Fruit fly (Drosophila melanogaster): ENCODE measurements around the gene CG15912.

Gene CG15912

DNA sequence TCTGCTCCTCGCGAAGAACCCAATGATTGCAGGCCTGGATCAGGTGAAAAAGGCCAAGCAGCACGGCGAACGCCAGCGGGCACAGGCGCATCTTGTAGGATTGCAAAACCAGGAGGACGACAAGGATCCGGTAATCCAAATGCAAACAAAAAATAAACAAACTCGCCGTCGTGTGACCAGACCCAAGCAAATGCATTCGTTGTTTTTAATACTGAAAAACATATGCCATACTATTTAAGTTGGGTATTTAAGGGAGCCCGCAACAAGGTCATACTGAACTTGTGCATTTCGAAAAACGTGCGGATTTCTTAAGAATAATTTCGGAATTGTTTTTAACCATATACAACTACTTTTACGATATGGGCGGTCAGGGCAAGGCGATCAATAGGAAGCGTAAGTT lies 2.8 kb downstream of the CG15912 start, which contains the start of the genes CG11436 and CG3527:
Gene CG11436, minus strand, starts transcription at position 162 of the 400 bp plus-strand sequence.
Gene CG3527, plus strand, starts transcription at position 257 of the 400 bp plus-strand sequence.
- TF ChIP-seq usp (GFP tag; optimal IDR thresholded peaks at IDR 0.05) (no peak), Dll (optimal IDR thresholded peaks at IDR 0.05) (no peak), EcR (GFP tag; optimal IDR thresholded peaks at IDR 0.05) (no peak), psq (optimal IDR thresholded peaks at IDR 0.05) (no peak), pan (optimal IDR thresholded peaks at IDR 0.05) (no peak), CG8478 (optimal IDR thresholded peaks at IDR 0.05) (no peak)

DNA sequence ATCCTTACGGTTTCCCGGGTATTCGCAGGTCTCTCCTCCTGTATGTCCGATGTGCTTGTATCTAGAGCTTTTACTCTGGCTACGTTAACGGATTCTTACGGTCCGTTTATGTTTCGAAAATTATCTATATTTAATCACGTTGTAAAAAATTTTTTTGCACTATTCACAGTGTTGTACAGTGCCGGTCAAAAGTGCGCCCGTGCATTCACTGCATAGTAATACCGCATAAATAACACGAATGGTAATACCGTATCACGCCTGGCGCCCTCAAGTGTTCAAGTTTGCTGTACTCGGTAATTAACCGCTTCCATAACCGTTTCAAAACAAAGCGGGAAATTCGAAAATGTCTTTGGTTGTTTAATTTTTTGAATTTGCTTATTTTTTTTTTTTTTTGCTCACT lies 5.1 kb downstream of the CG15912 start, which contains the start of gene CG11444:
Gene CG11444, minus strand, starts transcription at position 400 of the 400 bp plus-strand sequence.
- no peak for TF ChIP-seq usp (GFP tag; optimal IDR thresholded peaks at IDR 0.05)
- TF ChIP-seq CG8478 (optimal IDR thresholded peaks at IDR 0.05), result no peak
- TF ChIP-seq pan (optimal IDR thresholded peaks at IDR 0.05), result no peak
- no peak for TF ChIP-seq Dll (optimal IDR thresholded peaks at IDR 0.05)
- no peak for TF ChIP-seq psq (optimal IDR thresholded peaks at IDR 0.05)
- no peak for TF ChIP-seq EcR (GFP tag; optimal IDR thresholded peaks at IDR 0.05)

DNA sequence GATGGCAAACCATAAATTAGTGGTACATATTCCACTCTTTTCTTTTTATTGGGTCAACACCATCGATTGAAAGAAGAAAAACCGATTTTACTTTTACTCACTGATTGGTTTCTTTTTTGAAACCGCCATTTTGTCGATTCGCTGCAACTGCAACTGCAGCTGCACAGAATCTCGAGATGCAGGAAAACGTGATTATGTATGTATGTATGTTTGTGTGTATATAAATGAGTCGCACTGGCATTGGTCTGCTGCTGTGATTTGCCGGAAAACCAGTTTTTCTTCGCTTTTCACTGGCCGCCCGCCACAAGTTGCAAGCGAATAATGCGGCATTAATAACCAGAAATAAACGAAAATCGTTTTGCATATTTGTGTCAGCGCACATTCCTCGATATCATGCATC lies 5.8 kb downstream of the CG15912 start:
- TF ChIP-seq CG8478 (optimal IDR thresholded peaks at IDR 0.05) (no peak), EcR (GFP tag; optimal IDR thresholded peaks at IDR 0.05) (no peak), usp (GFP tag; optimal IDR thresholded peaks at IDR 0.05) (no peak), Dll (optimal IDR thresholded peaks at IDR 0.05) (no peak), pan (optimal IDR thresholded peaks at IDR 0.05) (no peak), psq (optimal IDR thresholded peaks at IDR 0.05) (no peak)

DNA sequence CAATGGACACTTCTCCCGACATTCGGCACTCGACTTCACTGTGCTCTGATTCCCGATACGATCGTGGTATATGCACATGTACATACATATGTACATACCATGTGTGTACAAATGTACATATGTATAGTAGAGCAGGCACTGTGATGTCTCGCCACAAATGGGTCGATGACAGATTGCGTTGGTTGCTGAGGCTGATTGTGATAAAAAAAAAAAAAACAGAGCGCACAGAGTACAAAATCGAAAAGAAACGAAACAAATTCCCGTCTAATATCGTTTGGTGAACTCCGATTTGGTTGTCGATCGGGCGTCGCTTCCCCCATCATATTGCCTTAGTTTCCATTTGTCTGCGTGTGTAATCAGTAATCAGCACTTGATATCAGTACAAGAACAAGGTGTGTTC lies 7.0 kb downstream of the CG15912 start:
- TF ChIP-seq pan (optimal IDR thresholded peaks at IDR 0.05) (no peak), usp (GFP tag; optimal IDR thresholded peaks at IDR 0.05) (no peak), EcR (GFP tag; optimal IDR thresholded peaks at IDR 0.05) (no peak), Dll (optimal IDR thresholded peaks at IDR 0.05) (no peak), psq (optimal IDR thresholded peaks at IDR 0.05) (no peak), CG8478 (optimal IDR thresholded peaks at IDR 0.05) (no peak)

DNA sequence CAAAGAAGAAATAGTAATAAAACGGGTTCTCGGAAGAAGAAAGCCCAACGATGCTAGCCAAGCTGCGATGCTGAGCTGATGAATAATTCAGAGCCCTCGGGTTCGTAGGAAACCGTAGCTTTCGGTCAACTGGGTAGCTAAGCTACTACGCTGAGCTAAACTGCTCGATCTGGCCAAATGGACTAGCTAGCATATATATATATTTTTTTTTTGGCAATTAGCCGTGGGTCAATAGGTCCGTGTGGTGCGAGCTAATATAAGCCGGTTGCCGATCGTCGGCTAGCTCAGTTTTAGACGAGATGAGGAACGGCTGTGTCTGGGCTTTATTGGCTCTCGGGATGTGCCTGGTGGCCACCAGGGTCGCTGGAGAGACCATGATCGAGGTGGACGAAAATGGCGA lies 8.9 kb downstream of the CG15912 start, which contains the start of gene CG3546:
Gene CG3546, plus strand, starts transcription at position 301 of the 400 bp plus-strand sequence.
- TF ChIP-seq usp (GFP tag; optimal IDR thresholded peaks at IDR 0.05) (no peak), EcR (GFP tag; optimal IDR thresholded peaks at IDR 0.05) (no peak), psq (optimal IDR thresholded peaks at IDR 0.05) (no peak), CG8478 (optimal IDR thresholded peaks at IDR 0.05) (no peak), pan (optimal IDR thresholded peaks at IDR 0.05) (no peak), Dll (optimal IDR thresholded peaks at IDR 0.05) (no peak)

DNA sequence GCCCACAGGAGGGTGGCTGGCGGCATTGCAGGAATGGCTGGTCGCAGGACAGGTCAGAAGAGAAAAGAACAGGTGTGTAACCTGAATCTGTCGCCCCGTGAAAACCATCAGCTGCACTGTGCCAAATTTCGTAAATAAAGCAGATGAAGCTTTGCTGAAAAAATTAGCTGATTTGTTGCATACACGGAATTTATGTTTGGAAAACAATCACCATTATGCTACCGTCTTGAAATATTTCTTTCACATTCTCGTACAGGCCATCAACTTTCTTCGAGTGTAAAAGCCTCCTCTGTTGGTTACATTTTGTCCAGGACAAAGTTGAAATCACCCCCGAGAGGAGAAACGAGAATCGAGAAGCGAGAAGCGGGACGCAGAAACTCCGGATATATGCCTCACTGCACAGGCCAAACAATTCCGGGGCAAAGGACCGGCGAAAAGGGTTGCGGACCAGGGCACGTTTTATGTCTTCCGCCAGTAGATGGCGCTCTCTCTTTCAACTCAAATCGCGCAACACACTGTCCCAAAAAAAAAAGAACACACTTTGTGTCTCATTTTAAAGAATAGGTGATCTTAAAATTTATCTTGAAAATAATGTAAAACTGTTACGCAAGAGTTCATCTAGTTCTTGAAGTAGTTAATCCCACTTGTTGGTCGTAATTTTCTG lies 11.4 kb downstream of the CG15912 start:
- no peak for TF ChIP-seq pan (optimal IDR thresholded peaks at IDR 0.05)
- TF ChIP-seq EcR (GFP tag; optimal IDR thresholded peaks at IDR 0.05), result no peak

DNA sequence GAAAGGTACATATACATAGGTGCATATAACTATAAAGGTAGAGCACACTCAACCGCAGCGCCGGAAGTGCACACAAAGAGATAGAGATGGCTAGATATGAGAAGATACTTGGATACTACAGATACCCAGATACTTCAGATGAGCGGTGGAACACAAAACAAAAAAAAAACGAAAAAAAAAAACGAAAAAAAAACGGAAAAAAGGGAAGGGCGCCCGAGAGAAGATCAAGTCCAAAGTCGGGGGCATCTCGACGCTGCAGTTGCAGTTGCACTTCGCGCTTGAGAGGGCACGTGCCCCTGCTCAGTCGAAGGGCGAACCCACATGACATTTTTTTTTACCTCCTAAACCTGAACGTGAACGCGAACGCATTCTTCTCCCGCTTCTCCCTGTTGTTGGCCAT lies 15.1 kb downstream of the CG15912 start:
- TF ChIP-seq Dll (optimal IDR thresholded peaks at IDR 0.05), result no peak
- no peak for TF ChIP-seq CG8478 (optimal IDR thresholded peaks at IDR 0.05)
- TF ChIP-seq usp (GFP tag; optimal IDR thresholded peaks at IDR 0.05), result no peak
- no peak for TF ChIP-seq EcR (GFP tag; optimal IDR thresholded peaks at IDR 0.05)
- TF ChIP-seq psq (optimal IDR thresholded peaks at IDR 0.05), result no peak
- no peak for TF ChIP-seq pan (optimal IDR thresholded peaks at IDR 0.05)

DNA sequence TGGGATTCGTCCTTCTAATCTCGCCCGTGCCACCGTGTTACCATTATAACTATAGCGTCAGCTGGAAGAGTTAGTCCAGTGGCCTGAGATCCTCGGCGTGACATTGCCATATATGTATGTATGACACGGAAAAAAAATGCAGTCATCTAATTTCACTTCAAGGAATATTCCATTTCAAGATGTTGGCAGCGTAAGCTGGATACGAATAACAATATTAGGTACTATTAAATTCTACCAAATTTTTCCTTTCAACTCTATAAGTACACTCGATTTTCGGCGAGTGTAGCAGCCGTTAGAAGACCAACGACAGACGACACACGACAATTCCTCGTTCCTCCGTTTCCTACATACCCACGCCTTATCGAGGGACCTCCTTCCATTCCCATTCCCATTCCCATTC lies 16.1 kb downstream of the CG15912 start:
- TF ChIP-seq Dll (optimal IDR thresholded peaks at IDR 0.05) (no peak), EcR (GFP tag; optimal IDR thresholded peaks at IDR 0.05) (no peak), usp (GFP tag; optimal IDR thresholded peaks at IDR 0.05) (no peak), pan (optimal IDR thresholded peaks at IDR 0.05) (no peak), CG8478 (optimal IDR thresholded peaks at IDR 0.05) (no peak), psq (optimal IDR thresholded peaks at IDR 0.05) (no peak)

DNA sequence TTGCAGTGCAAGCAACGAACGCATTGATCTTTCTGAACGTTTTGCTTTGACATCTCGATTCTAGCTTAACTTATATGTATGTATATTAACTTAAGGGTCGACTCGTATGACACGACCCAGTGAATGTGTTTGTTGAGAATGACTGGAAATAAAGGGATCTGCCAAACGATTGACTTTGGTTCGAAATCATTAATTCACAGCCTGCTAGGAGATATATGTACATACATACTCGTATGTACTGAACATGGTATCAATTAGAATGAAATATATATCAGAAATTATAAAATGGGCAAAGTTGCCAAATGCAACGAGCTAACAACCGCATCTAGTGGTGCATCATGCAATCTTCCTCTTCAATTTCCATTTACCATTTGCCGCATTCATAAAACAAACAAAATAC lies 23.0 kb downstream of the CG15912 start, which contains the start of gene CG12684:
Gene CG12684, minus strand, starts transcription at position 101 of the 400 bp plus-strand sequence.
- TF ChIP-seq usp (GFP tag; optimal IDR thresholded peaks at IDR 0.05), result no peak
- TF ChIP-seq Dll (optimal IDR thresholded peaks at IDR 0.05), result no peak
- no peak for TF ChIP-seq psq (optimal IDR thresholded peaks at IDR 0.05)
- no peak for TF ChIP-seq EcR (GFP tag; optimal IDR thresholded peaks at IDR 0.05)
- no peak for TF ChIP-seq CG8478 (optimal IDR thresholded peaks at IDR 0.05)
- TF ChIP-seq pan (optimal IDR thresholded peaks at IDR 0.05), result no peak

DNA sequence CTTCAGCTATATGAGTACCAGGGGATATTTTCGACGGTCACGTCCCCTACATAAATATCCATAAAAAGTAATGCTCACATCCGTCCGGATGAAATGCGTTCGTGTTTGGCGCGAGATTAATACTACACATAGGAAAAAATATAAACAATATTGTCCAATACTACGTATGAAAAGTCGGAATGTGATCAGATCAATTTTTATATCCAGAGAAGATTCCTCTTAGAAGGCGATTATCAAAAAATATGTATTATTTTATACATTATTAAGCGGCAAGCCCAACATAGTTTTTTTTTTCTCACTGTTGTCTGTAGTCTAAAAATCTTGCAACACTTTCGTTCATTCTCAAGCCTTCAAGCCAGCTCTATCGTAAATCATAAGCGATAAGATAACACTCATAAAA lies 25.1 kb downstream of the CG15912 start:
- no peak for TF ChIP-seq psq (optimal IDR thresholded peaks at IDR 0.05)
- TF ChIP-seq CG8478 (optimal IDR thresholded peaks at IDR 0.05), result no peak
- no peak for TF ChIP-seq pan (optimal IDR thresholded peaks at IDR 0.05)
- TF ChIP-seq EcR (GFP tag; optimal IDR thresholded peaks at IDR 0.05), result no peak
- TF ChIP-seq usp (GFP tag; optimal IDR thresholded peaks at IDR 0.05), result no peak
- TF ChIP-seq Dll (optimal IDR thresholded peaks at IDR 0.05), result no peak

DNA sequence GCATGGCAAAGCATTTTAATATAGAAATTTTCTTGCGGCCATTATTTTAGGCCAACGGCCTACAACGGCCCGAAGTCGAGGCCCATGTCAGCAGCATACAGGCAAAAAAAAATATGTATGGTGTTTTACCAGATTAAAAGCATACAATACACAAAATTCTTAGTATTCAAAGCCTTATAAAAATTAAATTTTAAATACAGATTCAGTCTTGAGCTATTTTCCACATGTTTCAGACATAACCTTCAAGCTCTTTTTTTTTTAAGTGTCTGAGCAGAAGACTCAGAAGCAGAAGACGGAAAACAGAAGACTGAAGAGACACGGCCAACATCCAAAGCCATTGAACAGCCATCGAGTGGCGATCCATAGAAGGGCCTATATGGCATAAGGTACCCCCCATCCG lies 32.9 kb downstream of the CG15912 start:
- TF ChIP-seq Dll (optimal IDR thresholded peaks at IDR 0.05) (no peak), usp (GFP tag; optimal IDR thresholded peaks at IDR 0.05) (no peak)

DNA sequence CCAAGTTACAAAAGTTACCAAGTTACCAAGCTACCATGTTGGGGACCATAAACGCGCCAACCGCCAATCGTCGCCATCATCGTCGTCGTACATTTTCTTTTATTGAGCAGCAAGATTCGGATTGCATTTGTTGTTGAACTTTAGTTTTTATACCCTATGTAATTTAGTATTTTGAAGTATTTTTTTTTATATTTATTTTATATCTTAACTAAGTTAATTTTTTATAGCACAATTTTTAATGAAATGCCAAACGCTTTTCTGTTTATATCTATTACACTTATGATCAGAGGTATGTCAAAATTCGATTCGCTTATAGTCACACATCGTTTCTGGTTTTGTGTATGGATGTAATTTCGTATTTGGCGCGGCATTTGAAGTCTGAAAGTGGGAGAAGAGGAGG lies 33.6 kb downstream of the CG15912 start:
- TF ChIP-seq CG8478 (optimal IDR thresholded peaks at IDR 0.05), result no peak
- TF ChIP-seq psq (optimal IDR thresholded peaks at IDR 0.05), result no peak
- no peak for TF ChIP-seq EcR (GFP tag; optimal IDR thresholded peaks at IDR 0.05)
- TF ChIP-seq pan (optimal IDR thresholded peaks at IDR 0.05), result no peak
- TF ChIP-seq usp (GFP tag; optimal IDR thresholded peaks at IDR 0.05), result no peak
- TF ChIP-seq Dll (optimal IDR thresholded peaks at IDR 0.05), result no peak

DNA sequence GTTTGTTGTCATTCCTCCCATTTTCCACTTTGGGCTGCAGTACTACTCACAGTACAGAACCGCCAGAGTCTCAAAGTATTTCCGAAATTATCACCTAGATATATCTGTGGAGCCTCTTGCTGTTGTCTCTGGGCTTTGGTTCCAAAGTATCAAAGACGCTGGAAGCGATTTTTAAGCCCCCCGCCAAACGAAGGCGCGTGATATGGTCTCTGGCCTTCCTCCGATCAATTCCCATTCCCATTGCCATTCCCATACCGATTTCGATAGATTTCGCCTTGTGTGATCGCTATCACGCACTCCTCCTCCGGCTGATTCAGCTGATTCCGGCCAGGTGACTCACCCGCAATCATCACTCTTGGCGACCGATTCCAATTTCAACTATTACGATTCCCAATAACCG lies 38.7 kb downstream of the CG15912 start:
- TF ChIP-seq usp (GFP tag; optimal IDR thresholded peaks at IDR 0.05) (no peak), pan (optimal IDR thresholded peaks at IDR 0.05) (no peak), EcR (GFP tag; optimal IDR thresholded peaks at IDR 0.05) (no peak), psq (optimal IDR thresholded peaks at IDR 0.05) (no peak), CG8478 (optimal IDR thresholded peaks at IDR 0.05) (no peak), Dll (optimal IDR thresholded peaks at IDR 0.05) (no peak)
